Fruit fly (Drosophila melanogaster) whole organism, prepupa: ENCODE results near the gene CG15012.
A peak's percentile ranks its signal among the peaks of the same experiment; 100 is the strongest.

Source experiments
- CG10631 ChIP-seq: fragments of 200-800 bp; sonication (Bioruptor generic); optimal IDR thresholded peaks from 2 replicates; lab custom pipeline; 2016; ENCODE audit warnings: missing biosample characterization, missing genetic modification characterization
- CG11294 ChIP-seq: fragments of 200-800 bp; sonication (Bioruptor generic); IDR thresholded peaks from 2 replicates; pipeline ENCODE4 v1.3.6; 2022; ENCODE audit warnings: missing biosample characterization, missing genetic modification characterization
- CG11762 ChIP-seq: fragments of 200-800 bp; sonication (Bioruptor generic); optimal IDR thresholded peaks from 3 replicates; lab custom pipeline; 2016; ENCODE audit warnings: missing biosample characterization, missing genetic modification characterization; ENCODE audit not compliant: insufficient read depth
- CG11902 ChIP-seq: fragments of 200-800 bp; sonication (Bioruptor generic); optimal IDR thresholded peaks from 3 replicates; lab custom pipeline; 2016; ENCODE audit warnings: missing biosample characterization, missing genetic modification characterization
- CG3032 ChIP-seq: fragments of 200-800 bp; optimal IDR thresholded peaks from 2 replicates; lab custom pipeline; 2019; ENCODE audit warnings: missing biosample characterization, mild to moderate bottlenecking, missing genetic modification characterization, moderate library complexity
- CG34406 ChIP-seq: fragments of 200-800 bp; sonication (Bioruptor generic); optimal IDR thresholded peaks from 3 replicates; lab custom pipeline; 2016; ENCODE audit warnings: missing biosample characterization, missing genetic modification characterization
- CG6163 ChIP-seq: fragments of 200-800 bp; sonication (Bioruptor generic); IDR thresholded peaks from 3 replicates; pipeline ENCODE4 v1.3.6; 2022; ENCODE audit warnings: missing biosample characterization, missing genetic modification characterization
- CG6808 ChIP-seq: fragments of 200-800 bp; sonication (Bioruptor generic); optimal IDR thresholded peaks from 3 replicates; lab custom pipeline; 2017; ENCODE audit warnings: missing biosample characterization, missing genetic modification characterization, mild to moderate bottlenecking, moderate library complexity, missing genetic modification reagents
- CG6854 ChIP-seq: fragments of 200-800 bp; sonication (Bioruptor generic); optimal IDR thresholded peaks from 2 replicates; lab custom pipeline; 2017; ENCODE audit warnings: missing biosample characterization, mild to moderate bottlenecking, missing genetic modification characterization
- CG7368 ChIP-seq: fragments of 200-800 bp; sonication (Bioruptor generic); optimal IDR thresholded peaks from 3 replicates; lab custom pipeline; 2016; ENCODE audit warnings: missing biosample characterization, missing genetic modification characterization
- CG9139 ChIP-seq: fragments of 200-800 bp; sonication (Bioruptor generic); optimal IDR thresholded peaks from 3 replicates; lab custom pipeline; 2017; ENCODE audit warnings: missing biosample characterization, mild to moderate bottlenecking, missing genetic modification characterization
- Eip75B ChIP-seq: fragments of 200-800 bp; sonication (Bioruptor generic); optimal IDR thresholded peaks from 3 replicates; lab custom pipeline; 2016; ENCODE audit warnings: missing biosample characterization, missing genetic modification characterization
- Eip78C ChIP-seq: fragments of 200-800 bp; sonication (Bioruptor generic); peaks from one replicate; lab custom pipeline; 2016; ENCODE audit warnings: missing biosample characterization, missing genetic modification characterization
- Eip93F ChIP-seq: fragments of 200-800 bp; sonication (Bioruptor generic); optimal IDR thresholded peaks from 2 replicates; lab custom pipeline; 2016; ENCODE audit warnings: missing biosample characterization, mild to moderate bottlenecking, missing genetic modification characterization
- Ets21C ChIP-seq: fragments of 200-800 bp; sonication (Bioruptor generic); optimal IDR thresholded peaks from 3 replicates; lab custom pipeline; 2016; ENCODE audit warnings: missing biosample characterization, missing genetic modification characterization
- Gug ChIP-seq: fragments of 200-800 bp; sonication (Bioruptor generic); IDR thresholded peaks from 2 replicates; pipeline ENCODE4 v1.3.6; 2022; ENCODE audit warnings: missing biosample characterization, missing genetic modification characterization
- Hr38 ChIP-seq: sonication (Bioruptor generic); optimal IDR thresholded peaks from 2 replicates; lab custom pipeline; 2016; ENCODE audit warnings: missing biosample characterization, missing genetic modification characterization
- Hr39 ChIP-seq: fragments of 200-800 bp; sonication (Bioruptor generic); optimal IDR thresholded peaks from 2 replicates; lab custom pipeline; 2016; ENCODE audit warnings: missing biosample characterization, missing genetic modification characterization
- Hr4 ChIP-seq: fragments of 200-800 bp; sonication (Bioruptor generic); optimal IDR thresholded peaks from 3 replicates; lab custom pipeline; 2016; ENCODE audit warnings: missing biosample characterization, missing genetic modification characterization
- Met ChIP-seq: fragments of 200-800 bp; sonication (Bioruptor generic); optimal IDR thresholded peaks from 3 replicates; lab custom pipeline; 2016; ENCODE audit warnings: missing biosample characterization, missing genetic modification characterization
- Smox ChIP-seq: fragments of 200-800 bp; sonication (Bioruptor generic); optimal IDR thresholded peaks from 3 replicates; lab custom pipeline; 2016; ENCODE audit warnings: missing biosample characterization, missing genetic modification characterization
- Sox102F ChIP-seq: fragments of 200-800 bp; sonication (Bioruptor generic); optimal IDR thresholded peaks from 2 replicates; lab custom pipeline; 2016; ENCODE audit warnings: missing biosample characterization, mild to moderate bottlenecking, missing genetic modification characterization
- Sox14 ChIP-seq: fragments of 200-800 bp; sonication (Bioruptor generic); optimal IDR thresholded peaks from 3 replicates; lab custom pipeline; 2016; ENCODE audit warnings: missing biosample characterization, missing genetic modification characterization
- achi ChIP-seq: fragments of 200-800 bp; sonication (Bioruptor generic); optimal IDR thresholded peaks from 3 replicates; lab custom pipeline; 2016; ENCODE audit warnings: missing biosample characterization, missing genetic modification characterization
- acj6 ChIP-seq: fragments of 200-800 bp; sonication (Bioruptor generic); optimal IDR thresholded peaks from 3 replicates; lab custom pipeline; 2016; ENCODE audit warnings: missing biosample characterization, missing genetic modification characterization
- dac ChIP-seq: fragments of 200-800 bp; sonication (Bioruptor generic); optimal IDR thresholded peaks from 2 replicates; lab custom pipeline; 2017; ENCODE audit warnings: missing biosample characterization, mild to moderate bottlenecking, missing genetic modification characterization
- dsx ChIP-seq: fragments of 200-800 bp; optimal IDR thresholded peaks from 3 replicates; lab custom pipeline; 2019; ENCODE audit warnings: missing biosample characterization, mild to moderate bottlenecking, missing genetic modification characterization, moderate library complexity; ENCODE audit not compliant: poor library complexity, severe bottlenecking
- eg ChIP-seq: fragments of 200-800 bp; sonication (Bioruptor generic); IDR thresholded peaks from 3 replicates; pipeline ENCODE4 v1.3.6; 2022; ENCODE audit warnings: missing biosample characterization, missing genetic modification characterization
- fd59A ChIP-seq: fragments of 200-800 bp; sonication (Bioruptor generic); optimal IDR thresholded peaks from 2 replicates; lab custom pipeline; 2017; ENCODE audit warnings: missing biosample characterization, mild to moderate bottlenecking, missing genetic modification characterization, missing genetic modification reagents
- fkh ChIP-seq: fragments of 200-800 bp; sonication (Bioruptor generic); optimal IDR thresholded peaks from 3 replicates; lab custom pipeline; 2017; ENCODE audit warnings: missing biosample characterization, mild to moderate bottlenecking, missing genetic modification characterization, moderate library complexity
- lz ChIP-seq: fragments of 200-800 bp; sonication (Bioruptor generic); optimal IDR thresholded peaks from 3 replicates; lab custom pipeline; 2016; ENCODE audit warnings: missing biosample characterization, missing genetic modification characterization
- pdm3 ChIP-seq: fragments of 200-800 bp; sonication (Bioruptor generic); optimal IDR thresholded peaks from 3 replicates; lab custom pipeline; 2016; ENCODE audit warnings: missing biosample characterization, missing genetic modification characterization
- salr ChIP-seq, 2 experiments: fragments of 200-800 bp; sonication (Bioruptor generic); optimal IDR thresholded peaks; 3 replicates each; lab custom pipeline; 2016 to 2018; ENCODE audit warnings: missing biosample characterization in 2 of 2, missing genetic modification characterization in 2 of 2, mild to moderate bottlenecking in 1 of 2
- spab ChIP-seq: fragments of 200-800 bp; sonication (Bioruptor generic); optimal IDR thresholded peaks from 2 replicates; lab custom pipeline; 2017; ENCODE audit warnings: missing biosample characterization, mild to moderate bottlenecking, missing genetic modification characterization, missing genetic modification reagents
- ss ChIP-seq, 2 experiments: fragments of 200-800 bp; sonication (Bioruptor generic); optimal IDR thresholded peaks; 2 replicates in 1 of 2; 3 replicates in 1 of 2; lab custom pipeline; 2017 to 2018; ENCODE audit warnings: mild to moderate bottlenecking in 2 of 2, missing biosample characterization in 2 of 2, missing genetic modification characterization in 2 of 2, moderate library complexity in 1 of 2
- svp ChIP-seq: fragments of 200-800 bp; sonication (Bioruptor generic); peaks from one replicate; lab custom pipeline; 2016; ENCODE audit warnings: missing biosample characterization, missing genetic modification characterization
- vri ChIP-seq: fragments of 200-800 bp; sonication (Bioruptor generic); optimal IDR thresholded peaks from 3 replicates; lab custom pipeline; 2016; ENCODE audit warnings: missing biosample characterization, mild to moderate bottlenecking, missing genetic modification characterization

CG15012 gene

dm6 chr3L:4254301-4254834, 37.7 kb downstream of the CG15012 start, which contains the start of the genes ago and CG1265 (continued):
- TF ChIP-seq Gug (GFP tag; lab: Robert Waterston, UW) (no peak), Smox (GFP tag; lab: Kevin White, UChicago) (no peak), achi (GFP tag; lab: Kevin White, UChicago) (peak; percentile 39), CG3032 (tag; lab: Kevin White, UChicago) (peak; percentile 67), CG34406 (peak; percentile 40), pdm3 (GFP tag; lab: Kevin White, UChicago) (peak; percentile 21), Eip75B (peak; percentile 23), Sox102F (GFP tag; lab: Kevin White, UChicago) (no peak), salr (GFP tag; optimal IDR thresholded peaks at IDR 0.05; lab: Kevin White, UChicago) (peak in 1 of 2 experiments; percentile 36), spab (GFP tag; lab: Kevin White, UChicago) (no peak), Eip93F (no peak), CG7368 (GFP tag; lab: Kevin White, UChicago) (no peak), ss (GFP tag; optimal IDR thresholded peaks at IDR 0.05; lab: Kevin White, UChicago) (peak in 1 of 2 experiments; percentile 10), dac (no peak), CG11762 (GFP tag; lab: Kevin White, UChicago) (peak; percentile 0), CG6163 (GFP tag; lab: Robert Waterston, UW) (no peak)

dm6 chr3L:4253611-4254300, 38.3 kb downstream of the CG15012 start:
- TF ChIP-seq pdm3 (GFP tag; lab: Kevin White, UChicago) (no peak), eg (GFP tag; lab: Robert Waterston, UW) (no peak), svp (GFP tag; lab: Kevin White, UChicago) (peak; percentile 92), vri (GFP tag; lab: Kevin White, UChicago) (no peak), Met (GFP tag; lab: Kevin White, UChicago) (no peak), CG10631 (GFP tag; lab: Kevin White, UChicago) (no peak), CG6854 (GFP tag; lab: Kevin White, UChicago) (no peak), fd59A (GFP tag; lab: Kevin White, UChicago) (no peak), Eip75B (no peak), CG9139 (GFP tag; lab: Kevin White, UChicago) (no peak), spab (GFP tag; lab: Kevin White, UChicago) (no peak), CG7368 (GFP tag; lab: Kevin White, UChicago) (no peak), CG6808 (GFP tag; lab: Kevin White, UChicago) (no peak), Hr4 (GFP tag; lab: Kevin White, UChicago) (no peak), fkh (GFP tag; lab: Kevin White, UChicago) (peak; percentile 73), Sox102F (GFP tag; lab: Kevin White, UChicago) (no peak), CG11294 (GFP tag; lab: Robert Waterston, UW) (no peak), Eip78C (GFP tag; lab: Kevin White, UChicago) (peak; percentile 44), CG6163 (GFP tag; lab: Robert Waterston, UW) (no peak), CG11902 (GFP tag; lab: Kevin White, UChicago) (no peak), Gug (GFP tag; lab: Robert Waterston, UW) (no peak), Sox14 (GFP tag; lab: Kevin White, UChicago) (peak; percentile 38), dsx (GFP tag; lab: Kevin White, UChicago) (peak; percentile 66), acj6 (GFP tag; lab: Kevin White, UChicago) (no peak), lz (GFP tag; lab: Kevin White, UChicago) (no peak), Hr39 (GFP tag; lab: Kevin White, UChicago) (no peak), Hr38 (no peak), Ets21C (GFP tag; lab: Kevin White, UChicago) (no peak)
- TF ChIP-seq, all 60 proteins: peak for 5
